Worm (Caenorhabditis elegans): ENCODE measurements around the gene F33H12.7.

F33H12.7 gene

DNA sequence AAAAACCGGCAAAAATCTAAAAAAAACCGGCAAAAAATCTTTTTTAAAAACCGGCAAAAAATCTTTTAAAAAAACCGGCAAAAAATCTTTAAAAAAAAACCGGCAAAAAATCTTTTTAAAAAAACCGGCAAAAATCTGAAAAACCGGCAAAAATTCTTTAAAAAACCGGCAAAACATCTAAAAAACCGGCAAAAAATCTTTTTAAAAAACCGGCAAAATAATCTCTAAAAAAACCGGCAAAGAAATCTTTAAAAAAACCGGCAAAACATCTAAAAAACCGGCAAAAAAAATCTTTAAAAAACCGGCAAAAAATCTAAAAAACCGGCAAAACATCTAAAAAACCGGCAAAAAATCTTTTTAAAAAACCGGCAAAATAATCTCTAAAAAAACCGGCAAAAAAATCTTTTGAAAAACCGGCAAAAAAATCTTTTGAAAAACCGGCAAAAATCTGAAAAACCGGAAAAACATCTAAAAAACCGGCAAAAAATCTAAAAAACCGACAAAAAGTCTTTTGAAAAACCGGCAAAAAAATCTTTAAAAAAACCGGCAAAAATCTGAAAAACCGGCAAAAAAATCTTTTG, 16.2 kb downstream of the F33H12.7 start:
- TF ChIP-seq nhr-28 (tag; optimal IDR thresholded peaks at IDR 0.05), result peak; percentile 14
- peak; percentile 34 for TF ChIP-seq nhr-67 (tag; optimal IDR thresholded peaks at IDR 0.05)
- peak; percentile 8 for TF ChIP-seq mdl-1 (tag; optimal IDR thresholded peaks at IDR 0.05)
- TF ChIP-seq nhr-12 (tag; optimal IDR thresholded peaks at IDR 0.05), result peak; percentile 32

- TF ChIP-seq ceh-16 (tag; optimal IDR thresholded peaks at IDR 0.05) (no peak), fkh-10 (GFP tag; optimal IDR thresholded peaks at IDR 0.05) (peak; percentile 53), elt-1 (tag; optimal IDR thresholded peaks at IDR 0.05) (no peak), nhr-43 (tag; optimal IDR thresholded peaks at IDR 0.05; ENCODE audit: poor library complexity, severe bottlenecking) (no peak), egl-27 (tag; optimal IDR thresholded peaks at IDR 0.05) (no peak), nhr-76 (tag; optimal IDR thresholded peaks at IDR 0.05) (no peak), pqm-1 (tag; optimal IDR thresholded peaks at IDR 0.05) (peak; percentile 5), ama-1 (optimal IDR thresholded peaks at IDR 0.05) (no peak), pha-4 (tag; optimal IDR thresholded peaks at IDR 0.05) (peak; percentile 85), daf-12 (tag; optimal IDR thresholded peaks at IDR 0.05) (no peak), tbx-2 (tag; optimal IDR thresholded peaks at IDR 0.05) (no peak), nhr-23 (tag; optimal IDR thresholded peaks at IDR 0.05) (peak; percentile 88), nhr-67 (tag; optimal IDR thresholded peaks at IDR 0.05) (no peak), mml-1 (tag; optimal IDR thresholded peaks at IDR 0.05) (no peak), snpc-4 (tag; optimal IDR thresholded peaks at IDR 0.05) (peak; percentile 83), nhr-25 (tag; optimal IDR thresholded peaks at IDR 0.05) (no peak), ceh-9 (tag; optimal IDR thresholded peaks at IDR 0.05) (no peak), ceh-28 (tag; optimal IDR thresholded peaks at IDR 0.05) (peak; percentile 53), sea-2 (GFP tag; optimal IDR thresholded peaks at IDR 0.05) (no peak), unc-39 (tag; optimal IDR thresholded peaks at IDR 0.05) (no peak), egl-5 (tag; optimal IDR thresholded peaks at IDR 0.05) (peak; percentile 84), skn-1 (tag; optimal IDR thresholded peaks at IDR 0.05) (peak; percentile 0), R02D3.7 (tag; optimal IDR thresholded peaks at IDR 0.05) (peak; percentile 69), ztf-11 (tag; optimal IDR thresholded peaks at IDR 0.05) (no peak), nhr-77 (tag; optimal IDR thresholded peaks at IDR 0.05) (no peak), zag-1 (tag; optimal IDR thresholded peaks at IDR 0.05) (no peak), elt-2 (tag; optimal IDR thresholded peaks at IDR 0.05) (peak; percentile 55), nhr-237 (tag; optimal IDR thresholded peaks at IDR 0.05) (no peak), nhr-11 (tag; optimal IDR thresholded peaks at IDR 0.05) (no peak), elt-3 (tag; optimal IDR thresholded peaks at IDR 0.05) (no peak), mdl-1 (tag; optimal IDR thresholded peaks at IDR 0.05) (no peak), hmg-11 (tag; optimal IDR thresholded peaks at IDR 0.05) (peak; percentile 88), unc-62 (GFP tag; optimal IDR thresholded peaks at IDR 0.05) (peak; percentile 12), fkh-2 (tag; optimal IDR thresholded peaks at IDR 0.05) (no peak), aly-2 (tag; optimal IDR thresholded peaks at IDR 0.05) (no peak), lin-15B (tag; optimal IDR thresholded peaks at IDR 0.05) (peak; percentile 89), eor-1 (tag; optimal IDR thresholded peaks at IDR 0.05) (no peak), ceh-82 (tag; optimal IDR thresholded peaks at IDR 0.05) (peak; percentile 45), jun-1 (tag; optimal IDR thresholded peaks at IDR 0.05) (peak; percentile 45), ZK546.5 (tag; optimal IDR thresholded peaks at IDR 0.05) (no peak), lsy-12 (tag; optimal IDR thresholded peaks at IDR 0.05) (no peak), nhr-12 (tag; optimal IDR thresholded peaks at IDR 0.05) (no peak), nhr-28 (tag; optimal IDR thresholded peaks at IDR 0.05) (no peak), nfya-1 (tag; optimal IDR thresholded peaks at IDR 0.05; ENCODE audit: insufficient read depth) (peak; percentile 75), fos-1 (tag; optimal IDR thresholded peaks at IDR 0.05) (no peak), ztf-4 (tag; optimal IDR thresholded peaks at IDR 0.05) (no peak), lin-39 (tag; optimal IDR thresholded peaks at IDR 0.05) (peak; percentile 6)
Observed at ce11 chrII:2564899-2565298, 21.8 kb downstream of the F33H12.7 start, which contains the start of gene usp-39. Gene usp-39 (plus strand): TSS chrII:2565275.

Data from whole organism, L3 larva.